Fruit fly (Drosophila melanogaster): Measurements from ENCODE around the gene Dtwd2.

dm6 chr3R:7246889-7247288, 2.7 kb upstream of the Dtwd2 start, which contains the start of the genes Noc3 and CG10053:
- TF ChIP-seq CG1621 (tag; optimal IDR thresholded peaks at IDR 0.05) (no peak), CG10669 (GFP tag; optimal IDR thresholded peaks at IDR 0.05) (no peak), Eip75B (GFP tag; optimal IDR thresholded peaks at IDR 0.05) (no peak), Hr38 (GFP tag; optimal IDR thresholded peaks at IDR 0.05) (no peak)

Measured in whole organism, prepupa.